Worm (Caenorhabditis elegans) whole organism, L1 larva: ENCODE results near the gene nono-1.

ENCODE experiments used
- C04F5.9 ChIP-seq: sonication (generic microtip); optimal IDR thresholded peaks from 2 replicates; lab custom pipeline; 2016; ENCODE audit warnings: missing genetic modification characterization, missing compliant biosample characterization
- alr-1 ChIP-seq: fragments of 200-800 bp; sonication (Bioruptor generic); optimal IDR thresholded peaks from 2 replicates; lab custom pipeline; 2018; ENCODE audit warnings: borderline replicate concordance, mild to moderate bottlenecking, missing genetic modification characterization, missing compliant biosample characterization
- ama-1 ChIP-seq: fragments of 150-350 bp; optimal IDR thresholded peaks from 2 replicates; lab custom pipeline; 2014
- ceh-63 ChIP-seq: fragments of 200-800 bp; sonication (Bioruptor generic); optimal IDR thresholded peaks from 2 replicates; lab custom pipeline; 2018; ENCODE audit warnings: mild to moderate bottlenecking, missing genetic modification characterization, missing compliant biosample characterization
- ceh-8 ChIP-seq: fragments of 200-800 bp; sonication (Bioruptor generic); optimal IDR thresholded peaks from 2 replicates; lab custom pipeline; 2018; ENCODE audit warnings: mild to moderate bottlenecking, missing genetic modification characterization, moderate library complexity, missing compliant biosample characterization
- ceh-82 ChIP-seq, 3 experiments: fragments of 150-350 bp in 1 of 3; sonication (generic microtip) in 2 of 3; optimal IDR thresholded peaks; 2 replicates each; lab custom pipeline; 2014 to 2017; ENCODE audit warnings: missing biosample characterization in 3 of 3, missing genetic modification characterization in 3 of 3
- ceh-88 ChIP-seq: fragments of 200-800 bp; sonication (Bioruptor generic); IDR thresholded peaks from 2 replicates; pipeline ENCODE4 v1.3.6; 2022; ENCODE audit warnings: missing genetic modification characterization, missing compliant biosample characterization
- ces-1 ChIP-seq: fragments of 150-350 bp; optimal IDR thresholded peaks from 2 replicates; lab custom pipeline; 2014; ENCODE audit warnings: missing biosample characterization, missing genetic modification reagents, missing genetic modification characterization
- dsc-1 ChIP-seq: sonication (generic microtip); optimal IDR thresholded peaks from 2 replicates; lab custom pipeline; 2016; ENCODE audit warnings: mild to moderate bottlenecking, missing genetic modification characterization, missing compliant biosample characterization
- efl-3 ChIP-seq: fragments of 200-800 bp; sonication (Bioruptor generic); optimal IDR thresholded peaks from 2 replicates; lab custom pipeline; 2018; ENCODE audit warnings: mild to moderate bottlenecking, missing genetic modification characterization, missing compliant biosample characterization
- egl-13 ChIP-seq: sonication (generic microtip); optimal IDR thresholded peaks from 2 replicates; lab custom pipeline; 2016; ENCODE audit warnings: missing genotype, missing genetic modification reagents, missing genetic modification characterization, missing compliant biosample characterization
- elt-2 ChIP-seq: sonication (generic microtip); optimal IDR thresholded peaks from 2 replicates; lab custom pipeline; 2016; ENCODE audit warnings: missing genetic modification characterization, mild to moderate bottlenecking, inconsistent platforms, missing compliant biosample characterization, missing genetic modification reagents
- elt-3 ChIP-seq, 6 experiments: fragments of 150-350 bp in 1 of 6; sonication (generic microtip); optimal IDR thresholded peaks; 2 replicates each; lab custom pipeline; 2017 to 2018; ENCODE audit warnings: missing biosample characterization in 6 of 6, missing genetic modification characterization in 6 of 6, inconsistent platforms in 1 of 6
- fkh-10 ChIP-seq: sonication (generic microtip); optimal IDR thresholded peaks from 2 replicates; lab custom pipeline; 2017; ENCODE audit warnings: missing biosample characterization, missing genetic modification reagents, missing genetic modification characterization
- fkh-4 ChIP-seq: sonication (generic microtip); optimal IDR thresholded peaks from 2 replicates; lab custom pipeline; 2016; ENCODE audit warnings: missing compliant biosample characterization, missing genetic modification characterization, borderline replicate concordance
- fos-1 ChIP-seq: fragments of 150-350 bp; optimal IDR thresholded peaks from 2 replicates; lab custom pipeline; 2014; ENCODE audit warnings: missing biosample characterization, missing genetic modification characterization
- grh-1 ChIP-seq: fragments of 200-800 bp; sonication (Bioruptor generic); IDR thresholded peaks from 2 replicates; pipeline ENCODE4 v1.3.6; 2022; ENCODE audit warnings: missing genetic modification reagents, missing genetic modification characterization, missing compliant biosample characterization
- hpl-2 ChIP-seq: fragments of 150-350 bp; optimal IDR thresholded peaks from 2 replicates; lab custom pipeline; 2014; ENCODE audit warnings: missing biosample characterization, missing genetic modification reagents, missing genetic modification characterization
- isw-1 ChIP-seq: fragments of 200-800 bp; sonication (Bioruptor generic); IDR thresholded peaks from 2 replicates; pipeline ENCODE4 v1.3.6; 2022; ENCODE audit warnings: missing genetic modification characterization, missing compliant biosample characterization
- jun-1 ChIP-seq: fragments of 150-350 bp; optimal IDR thresholded peaks from 2 replicates; lab custom pipeline; 2014; ENCODE audit warnings: missing biosample characterization, missing genetic modification reagents, missing genetic modification characterization
- lin-13 ChIP-seq: fragments of 150-350 bp; optimal IDR thresholded peaks from 2 replicates; lab custom pipeline; 2014; ENCODE audit warnings: missing biosample characterization, missing genetic modification reagents, missing genetic modification characterization
- lin-14 ChIP-seq: fragments of 200-800 bp; sonication (Bioruptor generic); optimal IDR thresholded peaks from 2 replicates; lab custom pipeline; 2018; ENCODE audit warnings: mild to moderate bottlenecking, missing genetic modification characterization, moderate library complexity, missing compliant biosample characterization
- lin-15B ChIP-seq: fragments of 150-350 bp; sonication (generic microtip); optimal IDR thresholded peaks from 3 replicates; lab custom pipeline; 2014; ENCODE audit warnings: missing biosample characterization, missing genetic modification characterization
- lin-35 ChIP-seq, 2 experiments: fragments of 150-350 bp; optimal IDR thresholded peaks; 2 replicates each; lab custom pipeline; 2014; ENCODE audit warnings: missing biosample characterization in 2 of 2, missing genetic modification characterization in 2 of 2, missing genetic modification reagents in 2 of 2
- lin-39 ChIP-seq: fragments of 150-350 bp; optimal IDR thresholded peaks from 2 replicates; lab custom pipeline; 2014; ENCODE audit warnings: missing biosample characterization, missing genetic modification reagents, missing genetic modification characterization
- lir-3 ChIP-seq: sonication (generic microtip); optimal IDR thresholded peaks from 2 replicates; lab custom pipeline; 2016; ENCODE audit warnings: mild to moderate bottlenecking, missing genetic modification characterization, moderate library complexity, missing compliant biosample characterization; ENCODE audit not compliant: poor library complexity
- mab-9 ChIP-seq: fragments of 200-800 bp; sonication (Bioruptor generic); IDR thresholded peaks from 2 replicates; pipeline ENCODE4 v1.3.6; 2022; ENCODE audit warnings: missing genetic modification reagents, missing genetic modification characterization, missing compliant biosample characterization
- mep-1 ChIP-seq: fragments of 150-350 bp; optimal IDR thresholded peaks from 2 replicates; lab custom pipeline; 2014; ENCODE audit warnings: missing biosample characterization, missing genetic modification characterization
- nhr-12 ChIP-seq: sonication (generic microtip); optimal IDR thresholded peaks from 2 replicates; lab custom pipeline; 2017; ENCODE audit warnings: missing biosample characterization, missing genetic modification characterization
- nhr-28 ChIP-seq: fragments of 150-350 bp; optimal IDR thresholded peaks from 2 replicates; lab custom pipeline; 2014; ENCODE audit warnings: missing biosample characterization, missing genetic modification characterization
- nhr-71 ChIP-seq: sonication (generic microtip); optimal IDR thresholded peaks from 2 replicates; lab custom pipeline; 2016; ENCODE audit warnings: mild to moderate bottlenecking, missing genetic modification characterization, moderate library complexity, missing compliant biosample characterization
- nhr-84 ChIP-seq: sonication (generic microtip); optimal IDR thresholded peaks from 2 replicates; lab custom pipeline; 2017; ENCODE audit warnings: missing biosample characterization, missing genetic modification characterization
- nhr-85 ChIP-seq: sonication (generic microtip); peaks from one replicate; lab custom pipeline; 2016; ENCODE audit warnings: missing genetic modification characterization, inconsistent platforms, missing compliant biosample characterization
- rnt-1 ChIP-seq: sonication (generic microtip); optimal IDR thresholded peaks from 2 replicates; lab custom pipeline; 2016; ENCODE audit warnings: mild to moderate bottlenecking, missing genetic modification characterization, moderate library complexity, missing compliant biosample characterization
- snu-23 ChIP-seq: sonication (generic microtip); optimal IDR thresholded peaks from 2 replicates; lab custom pipeline; 2016; ENCODE audit warnings: missing genetic modification characterization, missing compliant biosample characterization
- sox-4 ChIP-seq: sonication (generic microtip); optimal IDR thresholded peaks from 2 replicates; lab custom pipeline; 2016; ENCODE audit warnings: missing genetic modification characterization, missing compliant biosample characterization
- sptf-1 ChIP-seq: fragments of 150-350 bp; optimal IDR thresholded peaks from 2 replicates; lab custom pipeline; 2014; ENCODE audit warnings: missing biosample characterization, missing genetic modification characterization
- swsn-7 ChIP-seq: sonication (generic microtip); optimal IDR thresholded peaks from 2 replicates; lab custom pipeline; 2016; ENCODE audit warnings: missing genetic modification characterization, missing compliant biosample characterization
- tlp-1 ChIP-seq: fragments of 150-350 bp; optimal IDR thresholded peaks from 2 replicates; lab custom pipeline; 2014; ENCODE audit warnings: missing biosample characterization, missing genetic modification characterization
- unc-130 ChIP-seq: fragments of 150-350 bp; optimal IDR thresholded peaks from 2 replicates; lab custom pipeline; 2017; ENCODE audit warnings: missing biosample characterization, missing genetic modification characterization, inconsistent platforms
- unc-98 ChIP-seq: fragments of 200-800 bp; sonication (Bioruptor generic); IDR thresholded peaks from 2 replicates; pipeline ENCODE4 v1.3.6; 2022; ENCODE audit warnings: missing genetic modification characterization, missing compliant biosample characterization
- vab-15 ChIP-seq: sonication (generic microtip); optimal IDR thresholded peaks from 2 replicates; lab custom pipeline; 2017; ENCODE audit warnings: missing genotype, mild to moderate bottlenecking, missing genetic modification characterization, missing compliant biosample characterization
- zag-1 ChIP-seq: fragments of 150-350 bp; optimal IDR thresholded peaks from 2 replicates; lab custom pipeline; 2014; ENCODE audit warnings: missing biosample characterization, missing genetic modification characterization
- zip-4 ChIP-seq: fragments of 200-800 bp; sonication (Bioruptor generic); optimal IDR thresholded peaks from 2 replicates; lab custom pipeline; 2018; ENCODE audit warnings: mild to moderate bottlenecking, missing genetic modification characterization, moderate library complexity, missing compliant biosample characterization

The nono-1 gene

DNA sequence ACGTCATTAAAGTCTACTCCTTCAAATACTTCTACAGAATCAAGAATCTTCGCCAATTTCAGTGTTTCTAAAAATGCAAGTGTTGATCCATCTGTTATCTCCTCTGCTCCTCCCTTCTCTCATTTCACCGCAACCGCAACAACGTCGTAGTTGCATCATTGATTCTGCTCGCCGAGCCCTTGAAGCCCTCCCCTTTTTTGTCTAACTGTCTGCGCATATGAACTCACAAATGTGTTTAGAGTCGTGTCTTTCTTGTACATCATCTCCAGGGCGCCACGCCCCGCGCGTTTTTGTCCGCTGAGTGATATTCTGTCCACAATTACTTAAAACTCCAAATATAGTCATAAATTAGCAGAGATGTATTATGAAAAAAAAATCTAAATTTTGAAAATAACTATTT, 30.0 kb upstream of the nono-1 start (continued):
- no peak for TF ChIP-seq zag-1 (tag; lab: Kevin White, UChicago)
- TF ChIP-seq vab-15 (tag; lab: Kevin White, UChicago), result no peak
- peak; percentile 7 for TF ChIP-seq nhr-71 (tag; lab: Kevin White, UChicago)
- no peak for TF ChIP-seq fos-1 (tag; lab: Kevin White, UChicago)
- TF ChIP-seq lin-14 (GFP tag; lab: Kevin White, UChicago), result peak; percentile 50
- no peak for TF ChIP-seq elt-2
- TF ChIP-seq efl-3 (GFP tag; lab: Kevin White, UChicago), result no peak
- no peak for TF ChIP-seq hpl-2 (GFP tag; lab: Kevin White, UChicago)
- no peak for TF ChIP-seq swsn-7 (tag; lab: Kevin White, UChicago)
- TF ChIP-seq ceh-82 (tag; optimal IDR thresholded peaks at IDR 0.05; lab: Kevin White, UChicago), result peak in 1 of 3 experiments; percentile 14
- TF ChIP-seq fkh-10 (GFP tag; lab: Kevin White, UChicago), result no peak
- no peak for TF ChIP-seq nhr-12
- TF ChIP-seq C04F5.9 (tag; lab: Kevin White, UChicago), result no peak
- no peak for TF ChIP-seq jun-1 (tag; lab: Kevin White, UChicago)
- TF ChIP-seq fkh-4, result no peak
- no peak for TF ChIP-seq ama-1 (lab: Kevin White, UChicago)
- TF ChIP-seq nhr-28 (tag; lab: Kevin White, UChicago), result no peak
- TF ChIP-seq rnt-1 (tag; lab: Kevin White, UChicago), result peak; percentile 28
- no peak for TF ChIP-seq zip-4 (GFP tag; lab: Kevin White, UChicago)
- no peak for TF ChIP-seq nhr-85
- no peak for TF ChIP-seq sox-4
- no peak for TF ChIP-seq lin-39 (tag; lab: Kevin White, UChicago)
- peak; percentile 15 for TF ChIP-seq mep-1
- no peak for TF ChIP-seq lin-15B (tag; lab: Kevin White, UChicago)
- no peak for TF ChIP-seq lir-3 (tag; lab: Kevin White, UChicago)
- peak; percentile 9 for TF ChIP-seq egl-13
- TF ChIP-seq tlp-1 (tag; lab: Kevin White, UChicago), result no peak
- TF ChIP-seq isw-1 (GFP tag; lab: Robert Waterston, UW), result no peak; the same call in 1 of the 2 replicates
- no peak for TF ChIP-seq unc-130
- TF ChIP-seq ceh-88 (GFP tag; lab: Robert Waterston, UW), result no peak
- TF ChIP-seq alr-1, result no peak
- TF ChIP-seq lin-35 (GFP tag; optimal IDR thresholded peaks at IDR 0.05; lab: Kevin White, UChicago), result peak in 1 of 2 experiments; percentile 4
- TF ChIP-seq elt-3 (tag; optimal IDR thresholded peaks at IDR 0.05; lab: Kevin White, UChicago), result no peak
- no peak for TF ChIP-seq dsc-1
- no peak for TF ChIP-seq ceh-8 (GFP tag; lab: Kevin White, UChicago)
- TF ChIP-seq snu-23 (GFP tag; lab: Kevin White, UChicago), result no peak
- TF ChIP-seq nhr-84, result no peak
- no peak for TF ChIP-seq grh-1
- TF ChIP-seq, all 84 proteins: peak for 9

DNA sequence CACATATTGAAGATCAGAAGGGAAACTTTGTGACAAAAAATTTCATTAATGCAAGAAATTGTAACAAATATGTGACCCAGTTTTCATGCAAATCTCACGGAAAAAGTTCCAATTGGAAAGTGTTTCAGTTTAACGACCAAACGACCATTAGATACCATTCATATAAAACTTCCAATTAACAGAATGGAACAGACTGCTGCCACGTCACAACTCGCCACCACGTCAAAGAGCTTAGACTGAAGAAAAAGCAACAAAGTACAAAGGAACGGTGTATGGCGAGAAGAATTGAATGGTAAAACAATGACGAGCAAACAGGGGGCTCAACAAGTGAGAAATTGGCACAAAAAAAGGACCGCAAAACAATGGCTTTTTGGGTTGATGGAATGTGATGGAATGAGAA, 27.3 kb upstream of the nono-1 start, which contains the start of gene T04C9.3:
Gene T04C9.3, plus strand, starts transcription at position 301 of the 400 bp plus-strand sequence.
- TF ChIP-seq lin-14 (GFP tag; lab: Kevin White, UChicago) (no peak), ceh-63 (GFP tag; lab: Kevin White, UChicago) (no peak), sox-4 (no peak), fkh-4 (no peak), sptf-1 (tag; lab: Kevin White, UChicago) (no peak), unc-98 (no peak), zag-1 (tag; lab: Kevin White, UChicago) (no peak), C04F5.9 (tag; lab: Kevin White, UChicago) (no peak), ama-1 (lab: Kevin White, UChicago) (no peak), lin-13 (GFP tag; lab: Kevin White, UChicago) (no peak), mab-9 (GFP tag; lab: Robert Waterston, UW) (no peak), ces-1 (GFP tag; lab: Kevin White, UChicago) (no peak)
